Worm (Caenorhabditis elegans) whole organism, L1 larva: Measurements from ENCODE around the gene C51E3.9.

Source experiments
- aha-1 ChIP-seq: fragments of 150-350 bp; optimal IDR thresholded peaks from 2 replicates; lab custom pipeline; 2014; ENCODE audit warnings: missing biosample characterization, missing genetic modification characterization
- blmp-1 ChIP-seq: fragments of 150-350 bp; optimal IDR thresholded peaks from 2 replicates; lab custom pipeline; 2014; ENCODE audit warnings: missing biosample characterization, missing genetic modification characterization
- ceh-88 ChIP-seq: fragments of 200-800 bp; sonication (Bioruptor generic); IDR thresholded peaks from 2 replicates; pipeline ENCODE4 v1.3.6; 2022; ENCODE audit warnings: missing genetic modification characterization, missing compliant biosample characterization
- dpl-1 ChIP-seq, 3 experiments: fragments of 150-350 bp in 2 of 3; sonication (generic microtip) in 1 of 3; optimal IDR thresholded peaks; 2 replicates each; lab custom pipeline; 2014 to 2017; ENCODE audit warnings: missing biosample characterization in 3 of 3, missing genetic modification characterization in 3 of 3, missing genetic modification reagents in 3 of 3
- dsc-1 ChIP-seq: sonication (generic microtip); optimal IDR thresholded peaks from 2 replicates; lab custom pipeline; 2016; ENCODE audit warnings: mild to moderate bottlenecking, missing genetic modification characterization, missing compliant biosample characterization
- efl-3 ChIP-seq: fragments of 200-800 bp; sonication (Bioruptor generic); optimal IDR thresholded peaks from 2 replicates; lab custom pipeline; 2018; ENCODE audit warnings: mild to moderate bottlenecking, missing genetic modification characterization, missing compliant biosample characterization
- elt-3 ChIP-seq, 6 experiments: fragments of 150-350 bp in 1 of 6; sonication (generic microtip); optimal IDR thresholded peaks; 2 replicates each; lab custom pipeline; 2017 to 2018; ENCODE audit warnings: missing biosample characterization in 6 of 6, missing genetic modification characterization in 6 of 6, inconsistent platforms in 1 of 6
- fkh-10 ChIP-seq: sonication (generic microtip); optimal IDR thresholded peaks from 2 replicates; lab custom pipeline; 2017; ENCODE audit warnings: missing biosample characterization, missing genetic modification reagents, missing genetic modification characterization
- fkh-4 ChIP-seq: sonication (generic microtip); optimal IDR thresholded peaks from 2 replicates; lab custom pipeline; 2016; ENCODE audit warnings: missing compliant biosample characterization, missing genetic modification characterization, borderline replicate concordance
- fos-1 ChIP-seq: fragments of 150-350 bp; optimal IDR thresholded peaks from 2 replicates; lab custom pipeline; 2014; ENCODE audit warnings: missing biosample characterization, missing genetic modification characterization
- grh-1 ChIP-seq: fragments of 200-800 bp; sonication (Bioruptor generic); IDR thresholded peaks from 2 replicates; pipeline ENCODE4 v1.3.6; 2022; ENCODE audit warnings: missing genetic modification reagents, missing genetic modification characterization, missing compliant biosample characterization
- irx-1 ChIP-seq: sonication (generic microtip); optimal IDR thresholded peaks from 2 replicates; lab custom pipeline; 2016; ENCODE audit warnings: missing genetic modification characterization, missing compliant biosample characterization
- lin-35 ChIP-seq, 2 experiments: fragments of 150-350 bp; optimal IDR thresholded peaks; 2 replicates each; lab custom pipeline; 2014; ENCODE audit warnings: missing biosample characterization in 2 of 2, missing genetic modification characterization in 2 of 2, missing genetic modification reagents in 2 of 2
- lin-39 ChIP-seq: fragments of 150-350 bp; optimal IDR thresholded peaks from 2 replicates; lab custom pipeline; 2014; ENCODE audit warnings: missing biosample characterization, missing genetic modification reagents, missing genetic modification characterization
- lir-3 ChIP-seq: sonication (generic microtip); optimal IDR thresholded peaks from 2 replicates; lab custom pipeline; 2016; ENCODE audit warnings: mild to moderate bottlenecking, missing genetic modification characterization, moderate library complexity, missing compliant biosample characterization; ENCODE audit not compliant: poor library complexity
- mab-9 ChIP-seq: fragments of 200-800 bp; sonication (Bioruptor generic); IDR thresholded peaks from 2 replicates; pipeline ENCODE4 v1.3.6; 2022; ENCODE audit warnings: missing genetic modification reagents, missing genetic modification characterization, missing compliant biosample characterization
- mdl-1 ChIP-seq, 2 experiments: fragments of 150-350 bp; optimal IDR thresholded peaks; 2 replicates each; lab custom pipeline; 2014 to 2017; ENCODE audit warnings: missing biosample characterization in 2 of 2, missing genetic modification characterization in 2 of 2, inconsistent platforms in 1 of 2
- mep-1 ChIP-seq: fragments of 150-350 bp; optimal IDR thresholded peaks from 2 replicates; lab custom pipeline; 2014; ENCODE audit warnings: missing biosample characterization, missing genetic modification characterization
- nhr-11 ChIP-seq: fragments of 150-350 bp; optimal IDR thresholded peaks from 2 replicates; lab custom pipeline; 2014; ENCODE audit warnings: missing biosample characterization, missing genetic modification characterization
- nhr-28 ChIP-seq: fragments of 150-350 bp; optimal IDR thresholded peaks from 2 replicates; lab custom pipeline; 2014; ENCODE audit warnings: missing biosample characterization, missing genetic modification characterization
- nhr-47 ChIP-seq: sonication (generic microtip); optimal IDR thresholded peaks from 2 replicates; lab custom pipeline; 2016; ENCODE audit warnings: mild to moderate bottlenecking, missing genetic modification characterization, moderate library complexity, missing compliant biosample characterization
- nhr-76 ChIP-seq: sonication (generic microtip); optimal IDR thresholded peaks from 2 replicates; lab custom pipeline; 2017; ENCODE audit warnings: missing biosample characterization, missing genetic modification characterization
- nhr-77 ChIP-seq: fragments of 150-350 bp; optimal IDR thresholded peaks from 2 replicates; lab custom pipeline; 2014; ENCODE audit warnings: missing biosample characterization, missing genetic modification characterization
- nhr-85 ChIP-seq: sonication (generic microtip); peaks from one replicate; lab custom pipeline; 2016; ENCODE audit warnings: missing genetic modification characterization, inconsistent platforms, missing compliant biosample characterization
- nhr-90 ChIP-seq: sonication (generic microtip); optimal IDR thresholded peaks from 2 replicates; lab custom pipeline; 2016; ENCODE audit warnings: mild to moderate bottlenecking, missing genetic modification characterization, missing compliant biosample characterization; ENCODE audit not compliant: poor library complexity
- pax-3 ChIP-seq: fragments of 200-800 bp; sonication (Bioruptor generic); optimal IDR thresholded peaks from 2 replicates; lab custom pipeline; 2018; ENCODE audit warnings: mild to moderate bottlenecking, missing genetic modification characterization, moderate library complexity, missing compliant biosample characterization
- pqm-1 ChIP-seq: sonication (generic microtip); optimal IDR thresholded peaks from 3 replicates; lab custom pipeline; 2017; ENCODE audit warnings: missing biosample characterization, missing genetic modification characterization
- rnt-1 ChIP-seq: sonication (generic microtip); optimal IDR thresholded peaks from 2 replicates; lab custom pipeline; 2016; ENCODE audit warnings: mild to moderate bottlenecking, missing genetic modification characterization, moderate library complexity, missing compliant biosample characterization
- skn-1 ChIP-seq: fragments of 150-350 bp; optimal IDR thresholded peaks from 2 replicates; lab custom pipeline; 2014; ENCODE audit warnings: missing biosample characterization, missing genetic modification characterization
- snpc-4 ChIP-seq: fragments of 150-350 bp; optimal IDR thresholded peaks from 2 replicates; lab custom pipeline; 2014; ENCODE audit warnings: missing biosample characterization, missing genetic modification characterization
- snu-23 ChIP-seq: sonication (generic microtip); optimal IDR thresholded peaks from 2 replicates; lab custom pipeline; 2016; ENCODE audit warnings: missing genetic modification characterization, missing compliant biosample characterization
- sox-4 ChIP-seq: sonication (generic microtip); optimal IDR thresholded peaks from 2 replicates; lab custom pipeline; 2016; ENCODE audit warnings: missing genetic modification characterization, missing compliant biosample characterization
- sptf-1 ChIP-seq: fragments of 150-350 bp; optimal IDR thresholded peaks from 2 replicates; lab custom pipeline; 2014; ENCODE audit warnings: missing biosample characterization, missing genetic modification characterization
- vab-15 ChIP-seq: sonication (generic microtip); optimal IDR thresholded peaks from 2 replicates; lab custom pipeline; 2017; ENCODE audit warnings: missing genotype, mild to moderate bottlenecking, missing genetic modification characterization, missing compliant biosample characterization
- xbp-1 ChIP-seq: sonication (generic microtip); optimal IDR thresholded peaks from 2 replicates; lab custom pipeline; 2016; ENCODE audit warnings: missing genetic modification characterization, missing compliant biosample characterization
- zag-1 ChIP-seq: fragments of 150-350 bp; optimal IDR thresholded peaks from 2 replicates; lab custom pipeline; 2014; ENCODE audit warnings: missing biosample characterization, missing genetic modification characterization
- zip-4 ChIP-seq: fragments of 200-800 bp; sonication (Bioruptor generic); optimal IDR thresholded peaks from 2 replicates; lab custom pipeline; 2018; ENCODE audit warnings: mild to moderate bottlenecking, missing genetic modification characterization, moderate library complexity, missing compliant biosample characterization
- ztf-11 ChIP-seq, 2 experiments: sonication (generic microtip); optimal IDR thresholded peaks; 2 replicates each; lab custom pipeline; 2016 to 2017; ENCODE audit warnings: missing genetic modification characterization in 2 of 2, missing biosample characterization in 1 of 2, missing compliant biosample characterization in 1 of 2

Gene C51E3.9

ce11 chrV:10107309-10107708 is 38.4 kb upstream of the C51E3.9 start, which contains the start of gene C08B6.11:
Gene C08B6.11, plus strand, starts transcription at chrV:10107609.
- TF ChIP-seq fkh-10 (GFP tag; lab: Kevin White, UChicago): no peak
- TF ChIP-seq, all 84 proteins: peak for 0

ce11 chrV:10111129-10111528 is 34.6 kb upstream of the C51E3.9 start:
- TF ChIP-seq lin-35 (GFP tag; optimal IDR thresholded peaks at IDR 0.05; lab: Kevin White, UChicago) (no peak), nhr-28 (tag; lab: Kevin White, UChicago) (no peak), nhr-77 (tag; lab: Kevin White, UChicago) (no peak), snu-23 (GFP tag; lab: Kevin White, UChicago) (no peak), sptf-1 (tag; lab: Kevin White, UChicago) (no peak), nhr-90 (tag; lab: Kevin White, UChicago) (no peak), snpc-4 (tag; lab: Kevin White, UChicago) (no peak), vab-15 (tag; lab: Kevin White, UChicago) (no peak), mdl-1 (tag; optimal IDR thresholded peaks at IDR 0.05; lab: Kevin White, UChicago) (no peak), rnt-1 (no peak), irx-1 (no peak), nhr-76 (tag; lab: Kevin White, UChicago) (no peak), lin-39 (tag; lab: Kevin White, UChicago) (no peak), aha-1 (tag; lab: Kevin White, UChicago) (no peak), zip-4 (no peak)

- TF ChIP-seq sox-4 (tag; lab: Kevin White, UChicago) (no peak), efl-3 (no peak), nhr-85 (tag; lab: Kevin White, UChicago) (no peak), elt-3 (tag; optimal IDR thresholded peaks at IDR 0.05; lab: Kevin White, UChicago) (no peak), fkh-10 (GFP tag; lab: Kevin White, UChicago) (no peak), xbp-1 (tag; lab: Kevin White, UChicago) (no peak), skn-1 (tag; lab: Kevin White, UChicago) (no peak), mep-1 (no peak), ztf-11 (tag; optimal IDR thresholded peaks at IDR 0.05; lab: Kevin White, UChicago) (no peak), pqm-1 (tag; lab: Kevin White, UChicago) (no peak), lir-3 (tag; lab: Kevin White, UChicago) (no peak), irx-1 (no peak)
These were observed 33.6 kb upstream of the C51E3.9 start, which contains the start of gene C08B6.3 for ce11 chrV:10112187-10112586. Gene C08B6.3, minus strand, starts transcription at chrV:10112287.

- TF ChIP-seq dsc-1 (tag; lab: Kevin White, UChicago) (no peak), lir-3 (tag; lab: Kevin White, UChicago) (no peak), skn-1 (tag; lab: Kevin White, UChicago) (no peak), ceh-88 (no peak), fkh-10 (GFP tag; lab: Kevin White, UChicago) (no peak), mdl-1 (tag; optimal IDR thresholded peaks at IDR 0.05; lab: Kevin White, UChicago) (no peak), grh-1 (GFP tag; lab: Robert Waterston, UW) (no peak), vab-15 (tag; lab: Kevin White, UChicago) (no peak), pax-3 (tag; lab: Kevin White, UChicago) (no peak), blmp-1 (tag; lab: Kevin White, UChicago) (no peak), nhr-47 (no peak), efl-3 (no peak), dpl-1 (GFP tag; optimal IDR thresholded peaks at IDR 0.05; lab: Kevin White, UChicago) (no peak), mab-9 (GFP tag; lab: Robert Waterston, UW) (no peak), nhr-28 (tag; lab: Kevin White, UChicago) (no peak), nhr-11 (tag; lab: Kevin White, UChicago) (no peak), fkh-4 (tag; lab: Kevin White, UChicago) (no peak), fos-1 (tag; lab: Kevin White, UChicago) (no peak), zag-1 (tag; lab: Kevin White, UChicago) (no peak)
These were observed 31.4 kb upstream of the C51E3.9 start, which contains the start of gene cht-5 for ce11 chrV:10114329-10114728. Gene cht-5, plus strand, starts transcription at chrV:10114629.
